Worm (Caenorhabditis elegans): ENCODE data around the gene oatr-1.

oatr-1 gene

ce11 chrIII:6374947-6375415 lies 21.0 kb downstream of the oatr-1 start, which contains the start of the genes rps-13 and nfx-1:
TSS of gene rps-13 (minus strand) at chrIII:6374997.
TSS of gene nfx-1 (plus strand) at chrIII:6375379.
- no peak for TF ChIP-seq unc-62 (GFP tag; optimal IDR thresholded peaks at IDR 0.05)

DNA sequence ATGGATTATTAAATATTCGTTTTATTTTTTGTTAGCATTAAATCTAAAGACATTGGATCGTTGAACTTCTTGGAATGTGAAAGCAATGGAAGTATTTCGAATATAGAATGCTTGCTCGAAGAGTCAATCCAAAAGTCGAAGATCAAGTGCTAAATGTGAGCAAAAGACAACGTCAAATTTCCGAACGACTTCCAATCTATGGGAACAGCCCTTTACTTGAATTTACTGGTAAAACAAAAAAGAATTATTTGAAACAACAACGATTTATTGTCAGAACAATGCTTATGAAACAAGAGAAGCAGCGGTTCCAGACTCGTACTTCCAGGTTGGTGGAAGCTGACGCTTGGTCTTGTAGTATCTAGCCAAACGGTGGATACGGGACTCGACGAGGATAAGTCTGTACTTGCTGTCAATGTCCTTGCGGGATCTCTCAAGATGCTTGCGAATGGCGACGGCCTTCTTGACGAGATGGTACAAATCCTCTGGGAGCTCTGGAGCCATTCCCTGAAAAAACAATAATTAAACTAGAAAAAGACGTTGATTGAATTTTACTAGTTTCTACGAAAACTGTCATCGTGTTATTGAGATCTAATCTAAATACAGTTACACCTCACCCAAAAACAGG lies 22.0 kb downstream of the oatr-1 start:
- TF ChIP-seq unc-62 (GFP tag; optimal IDR thresholded peaks at IDR 0.05) = no peak

DNA sequence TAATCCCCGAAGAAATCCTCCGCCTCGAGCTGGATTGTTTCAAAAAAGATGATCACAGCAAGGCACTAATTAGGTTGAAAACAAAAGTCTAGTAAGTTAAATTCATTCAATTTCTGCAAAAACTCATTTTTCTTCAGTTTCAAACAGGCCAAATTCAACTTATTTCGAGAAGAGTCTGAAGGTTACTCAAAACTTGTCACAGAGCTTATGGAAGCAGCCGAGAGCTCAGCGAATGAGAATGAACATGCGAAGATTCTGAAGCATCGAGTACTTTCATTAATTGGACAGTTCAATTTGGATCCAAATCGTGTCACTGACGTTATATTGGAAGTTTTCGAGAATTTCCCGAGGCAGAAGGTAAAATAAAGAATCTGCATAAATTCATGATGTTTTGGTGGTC lies 27.5 kb downstream of the oatr-1 start:
- TF ChIP-seq unc-62 (GFP tag; optimal IDR thresholded peaks at IDR 0.05) = no peak

- TF ChIP-seq unc-62 (GFP tag; optimal IDR thresholded peaks at IDR 0.05) = no peak
These were observed 28.3 kb downstream of the oatr-1 start, which contains the start of the genes C56G2.15 and thoc-2 for ce11 chrIII:6367712-6368111. TSS of gene C56G2.15 (minus strand) at chrIII:6367899. TSS of gene thoc-2 (plus strand) at chrIII:6368042.

DNA sequence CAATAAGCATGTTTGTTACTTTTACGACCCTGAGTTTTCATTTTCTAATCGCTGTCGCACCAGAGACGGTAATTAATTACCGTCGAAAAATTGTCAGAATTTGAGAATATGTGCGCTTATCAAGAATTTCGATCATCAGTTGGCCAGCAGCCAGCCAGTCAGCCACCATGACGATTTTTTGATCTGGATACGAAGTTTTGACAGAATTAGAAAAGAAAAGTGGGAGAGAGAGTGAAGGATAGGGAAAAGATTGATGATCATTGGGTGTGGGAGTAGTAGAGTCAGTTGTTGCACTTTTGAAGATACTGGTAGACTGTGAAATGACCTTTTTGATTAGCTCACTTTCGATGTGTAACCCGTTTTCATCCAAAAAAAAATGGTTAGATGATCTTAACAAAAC lies 31.6 kb downstream of the oatr-1 start:
- no peak for TF ChIP-seq unc-62 (GFP tag; optimal IDR thresholded peaks at IDR 0.05)

DNA sequence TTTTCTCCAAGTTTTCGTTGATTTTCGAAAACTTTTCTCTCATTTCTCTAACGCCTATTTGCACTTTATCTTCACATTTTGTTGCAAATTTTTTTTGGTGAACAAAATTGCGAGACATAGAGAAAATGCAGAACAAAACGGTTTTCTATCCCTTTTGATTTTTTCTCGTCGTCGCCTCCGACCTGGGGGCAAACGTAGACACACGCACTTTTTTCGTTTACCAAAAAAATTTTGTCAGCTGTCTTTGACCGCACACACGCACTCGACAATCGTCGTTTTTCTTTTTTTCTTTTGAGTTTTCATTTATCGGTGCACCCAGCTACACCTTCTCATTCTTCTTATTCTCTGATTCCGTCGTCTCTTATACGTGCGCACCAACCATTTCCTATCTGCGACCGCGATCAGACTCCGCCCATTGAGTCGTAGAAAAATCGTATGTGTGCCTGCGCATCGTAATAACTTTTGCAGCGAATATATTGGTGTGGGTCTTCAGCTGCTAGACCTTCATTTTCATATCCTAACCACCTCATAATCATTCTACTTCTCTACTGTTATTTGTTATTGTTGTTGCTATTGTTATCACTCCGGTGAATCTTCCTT lies 33.6 kb downstream of the oatr-1 start:
- TF ChIP-seq unc-62 (GFP tag; optimal IDR thresholded peaks at IDR 0.05) = no peak

ce11 chrIII:6361560-6361959 lies 34.4 kb downstream of the oatr-1 start:
- TF ChIP-seq unc-62 (GFP tag; optimal IDR thresholded peaks at IDR 0.05) = no peak

ce11 chrIII:6360825-6361224 lies 35.2 kb downstream of the oatr-1 start:
- no peak for TF ChIP-seq unc-62 (GFP tag; optimal IDR thresholded peaks at IDR 0.05)

DNA sequence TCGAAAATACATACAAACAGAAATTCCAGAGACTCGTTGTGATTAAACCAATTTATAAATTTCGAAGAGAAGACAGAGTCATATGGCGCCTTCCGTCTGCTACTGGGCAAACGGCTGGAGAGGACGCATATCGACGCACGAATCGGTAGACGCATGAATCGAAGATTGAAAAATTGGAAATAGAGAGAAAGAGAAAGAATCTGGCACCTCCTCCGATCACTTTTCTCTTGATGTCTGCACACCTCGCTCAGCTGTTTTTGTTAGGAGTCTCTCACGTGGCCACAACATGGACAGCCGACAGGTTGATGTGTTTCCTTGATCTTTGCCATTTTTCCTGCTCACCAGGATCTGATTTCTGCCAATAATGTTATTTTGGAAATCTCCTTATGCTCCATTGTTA lies 35.9 kb downstream of the oatr-1 start:
- TF ChIP-seq unc-62 (GFP tag; optimal IDR thresholded peaks at IDR 0.05) = no peak

DNA sequence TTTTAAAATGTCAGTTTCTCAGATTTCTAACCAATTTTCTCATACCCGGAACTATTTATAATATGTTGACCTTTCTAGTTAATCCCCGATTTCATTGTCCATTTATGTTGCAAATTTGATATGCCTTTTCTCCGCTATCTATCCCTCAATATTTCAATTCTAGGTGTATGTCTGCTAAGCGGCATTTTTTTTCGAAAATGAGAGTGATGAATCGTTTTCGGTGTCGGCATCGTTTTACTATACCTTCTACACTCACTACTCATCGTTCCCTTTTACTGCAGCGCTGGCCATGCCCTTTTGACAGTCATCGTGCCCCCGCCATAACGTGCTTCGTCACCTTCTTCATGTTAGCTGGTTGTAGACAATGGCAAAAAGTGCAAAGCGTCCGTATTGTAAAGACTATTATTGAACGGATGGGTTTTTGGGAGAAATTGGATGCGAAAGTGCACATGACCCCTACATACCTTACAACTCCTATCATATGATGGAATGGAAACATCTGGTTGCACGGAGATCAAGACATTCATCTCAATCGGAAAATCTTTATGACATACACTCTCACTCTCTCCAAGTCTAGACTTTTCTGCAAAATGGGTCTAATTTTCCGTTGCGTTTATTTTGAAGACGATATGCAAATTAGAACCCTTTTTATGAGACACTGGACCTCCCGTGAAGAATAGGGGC lies 36.7 kb downstream of the oatr-1 start:
- TF ChIP-seq unc-62 (GFP tag; optimal IDR thresholded peaks at IDR 0.05) = no peak

ce11 chrIII:6358704-6359103 lies 37.3 kb downstream of the oatr-1 start:
- TF ChIP-seq unc-62 (GFP tag; optimal IDR thresholded peaks at IDR 0.05) = no peak

DNA sequence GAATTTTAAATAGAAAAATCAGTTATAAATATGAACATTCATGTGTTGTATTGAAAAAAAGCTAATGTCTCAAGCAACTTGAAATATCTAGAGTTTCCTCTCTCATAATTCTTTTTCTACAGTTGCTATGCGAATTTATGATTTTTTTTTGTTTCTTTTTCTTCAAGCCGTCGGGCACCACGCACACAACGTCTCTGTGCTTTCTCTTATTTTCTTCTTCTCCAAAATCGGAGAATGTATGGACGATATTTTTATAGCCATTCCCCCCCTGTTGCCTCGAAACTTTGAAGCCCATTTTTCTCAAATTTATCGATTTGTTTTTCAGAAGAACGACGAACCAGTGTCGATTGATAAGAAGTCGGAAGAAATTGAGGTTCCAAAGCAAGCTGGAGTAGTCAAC lies 39.2 kb downstream of the oatr-1 start:
- TF ChIP-seq unc-62 (GFP tag; optimal IDR thresholded peaks at IDR 0.05) = no peak

DNA sequence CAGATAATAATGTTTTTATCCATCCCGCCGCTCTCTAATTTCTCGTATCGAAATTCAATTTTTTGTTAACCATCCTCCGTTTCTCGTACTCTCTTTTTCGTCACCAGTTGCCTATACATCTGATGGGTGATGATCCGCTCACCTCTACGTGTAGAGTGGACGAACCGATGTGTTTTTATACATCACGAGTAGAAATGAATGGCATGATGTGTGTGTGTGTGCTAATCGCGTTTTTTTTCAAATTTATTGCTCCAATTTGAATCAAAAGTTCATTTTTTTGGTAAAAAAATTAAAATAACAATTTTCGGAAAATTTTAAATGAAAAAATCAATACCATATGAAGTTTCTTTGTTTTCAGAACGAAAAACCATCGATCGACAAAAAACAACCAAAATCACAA lies 40.0 kb downstream of the oatr-1 start:
- TF ChIP-seq unc-62 (GFP tag; optimal IDR thresholded peaks at IDR 0.05) = no peak

DNA sequence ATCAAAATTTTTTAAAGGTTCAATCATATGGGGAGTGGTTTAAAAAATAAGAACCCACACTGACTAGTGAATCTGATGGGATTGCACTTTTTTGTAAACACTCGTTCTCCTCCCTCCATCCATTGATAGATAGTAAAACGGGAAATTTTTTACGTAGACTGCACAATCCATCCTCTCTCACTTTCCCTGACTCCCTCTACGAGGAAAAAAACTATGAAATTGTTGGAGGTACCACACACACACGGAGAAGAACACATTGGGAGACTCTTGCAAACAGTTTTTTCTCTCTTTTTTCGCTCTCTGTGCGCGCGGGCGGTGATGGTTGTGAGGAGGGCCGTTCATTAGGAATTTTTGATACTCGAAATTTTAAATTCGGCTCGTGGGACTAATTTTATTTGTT lies 40.6 kb downstream of the oatr-1 start:
- TF ChIP-seq unc-62 (GFP tag; optimal IDR thresholded peaks at IDR 0.05) = no peak

DNA sequence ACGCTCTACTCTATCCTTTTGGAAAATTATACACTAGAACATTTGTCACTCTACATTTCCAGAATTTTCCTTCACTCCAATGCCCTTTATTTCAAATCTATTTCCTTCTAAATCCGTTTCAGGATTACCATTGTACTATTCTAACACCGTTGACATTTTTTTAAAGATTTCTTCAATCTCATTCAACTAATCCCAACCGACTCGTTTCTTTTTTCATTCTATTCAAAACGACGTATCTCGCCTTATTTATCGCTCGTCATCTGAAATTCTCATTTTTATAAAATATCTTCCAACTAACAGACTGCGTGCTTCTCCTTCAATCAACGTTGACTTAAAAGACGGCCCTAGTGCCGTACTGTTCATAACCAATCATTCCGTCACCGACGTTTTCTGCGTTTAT lies 42.9 kb downstream of the oatr-1 start, which contains the start of gene akap-1:
TSS of gene akap-1 (plus strand) at position 301 of the 400 bp plus-strand sequence.
- no peak for TF ChIP-seq unc-62 (GFP tag; optimal IDR thresholded peaks at IDR 0.05)

- no peak for TF ChIP-seq unc-62 (GFP tag; optimal IDR thresholded peaks at IDR 0.05)
These were observed 43.5 kb downstream of the oatr-1 start for ce11 chrIII:6352459-6352858.

DNA sequence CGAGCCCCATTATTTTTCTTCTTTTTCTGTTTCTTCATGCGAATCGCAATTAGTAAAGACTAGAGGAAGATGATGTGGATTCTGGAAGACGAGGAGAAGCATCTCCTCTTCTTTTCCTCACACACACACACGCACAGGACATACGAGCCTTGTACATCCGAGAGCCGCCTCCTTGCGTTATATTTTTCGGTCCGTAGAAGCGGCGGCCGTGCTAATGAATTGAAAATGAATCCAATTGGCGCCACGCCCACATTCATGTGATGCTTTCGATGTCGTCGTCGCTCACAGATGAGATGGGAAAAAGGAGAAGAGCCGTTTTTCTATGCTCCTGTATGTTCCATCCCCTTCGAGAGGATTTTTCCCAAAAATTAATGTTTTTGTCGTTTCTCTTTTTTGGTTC lies 44.5 kb downstream of the oatr-1 start:
- no peak for TF ChIP-seq unc-62 (GFP tag; optimal IDR thresholded peaks at IDR 0.05)

Measured in whole organism, dauer.